Fruit fly (Drosophila melanogaster): ENCODE results near the gene NetA.

The NetA gene

DNA sequence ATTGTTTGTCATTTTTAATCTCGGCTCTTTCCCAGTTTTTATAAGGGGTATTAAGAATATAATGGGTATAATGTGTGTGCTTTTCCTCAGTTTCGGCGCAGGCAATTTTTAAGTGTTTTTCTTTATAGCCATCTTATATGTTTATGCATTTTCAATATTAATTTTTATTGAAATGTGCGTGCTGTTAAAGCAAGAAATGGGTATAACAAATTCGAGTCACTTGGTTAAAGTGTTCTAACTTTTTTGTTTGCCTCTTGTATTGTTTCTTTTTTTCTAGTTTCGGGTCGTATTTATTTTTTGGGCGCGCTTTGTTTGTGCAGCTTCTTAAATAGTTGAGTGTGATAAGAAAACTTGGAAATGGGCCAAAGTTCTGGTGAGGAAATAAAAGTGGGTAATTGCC lies 20.6 kb downstream of the NetA start (continued):
- no peak for TF ChIP-seq twi (tag; optimal IDR thresholded peaks at IDR 0.05)
- TF ChIP-seq CG11093 (GFP tag; IDR thresholded peaks at IDR 0.05): peak; percentile 42; the same call in 1 of the 3 replicates
- TF ChIP-seq shn (GFP tag; optimal IDR thresholded peaks at IDR 0.05): peak; percentile 48
- peak; percentile 51 for TF ChIP-seq CG8944 (GFP tag; optimal IDR thresholded peaks at IDR 0.05)
- TF ChIP-seq pho (GFP tag; optimal IDR thresholded peaks at IDR 0.05): peak; percentile 31
- no peak for TF ChIP-seq Stat92E (GFP tag; optimal IDR thresholded peaks at IDR 0.05)
- peak; percentile 74 for TF ChIP-seq row (GFP tag; IDR thresholded peaks at IDR 0.05)
- TF ChIP-seq CG6254 (GFP tag; optimal IDR thresholded peaks at IDR 0.05): peak; percentile 46
- TF ChIP-seq kah (GFP tag; optimal IDR thresholded peaks at IDR 0.05): no peak
- TF ChIP-seq CG7271 (tag; optimal IDR thresholded peaks at IDR 0.05): no peak
- no peak for TF ChIP-seq CG10565 (GFP tag; optimal IDR thresholded peaks at IDR 0.05)
- no peak for TF ChIP-seq CG5953 (GFP tag; IDR thresholded peaks at IDR 0.05)
- TF ChIP-seq Mes4 (GFP tag; optimal IDR thresholded peaks at IDR 0.05): peak; percentile 63
- no peak for TF ChIP-seq CkIIα-i1 (GFP tag; IDR thresholded peaks at IDR 0.05)
- TF ChIP-seq gce (GFP tag; IDR thresholded peaks at IDR 0.05): peak; percentile 57; the same call in 1 of the 3 replicates
- TF ChIP-seq CG6689 (GFP tag; IDR thresholded peaks at IDR 0.05): peak; percentile 58
- peak; percentile 66 for TF ChIP-seq CG11504 (tag; optimal IDR thresholded peaks at IDR 0.05)
- TF ChIP-seq scrt (GFP tag; optimal IDR thresholded peaks at IDR 0.05): peak; percentile 14
- TF ChIP-seq sens (GFP tag): peak; percentile 95
- no peak for TF ChIP-seq Opbp (GFP tag; IDR thresholded peaks at IDR 0.05; ENCODE audit: partially characterized antibody)
- TF ChIP-seq Dref (GFP tag; IDR thresholded peaks at IDR 0.05): no peak
- TF ChIP-seq cg (GFP tag; optimal IDR thresholded peaks at IDR 0.05): no peak
- no peak for TF ChIP-seq toy (GFP tag; IDR thresholded peaks at IDR 0.05)
- TF ChIP-seq eve (GFP tag; optimal IDR thresholded peaks at IDR 0.05): peak in 1 of 2 experiments; percentile 48
- TF ChIP-seq CG2116 (GFP tag; optimal IDR thresholded peaks at IDR 0.05): peak; percentile 27
- peak; percentile 30 for TF ChIP-seq CG16815 (GFP tag; optimal IDR thresholded peaks at IDR 0.05)
- TF ChIP-seq YL-1 (GFP tag; optimal IDR thresholded peaks at IDR 0.05): no peak
- TF ChIP-seq wek (GFP tag; optimal IDR thresholded peaks at IDR 0.05): peak; percentile 63
- no peak for TF ChIP-seq CG34376 (GFP tag; optimal IDR thresholded peaks at IDR 0.05)
- TF ChIP-seq ranshi (GFP tag; IDR thresholded peaks at IDR 0.05): peak; percentile 58; the same call in 1 of the 2 replicates
- TF ChIP-seq CG7745 (tag; optimal IDR thresholded peaks at IDR 0.05): no peak
- no peak for TF ChIP-seq sim (GFP tag; IDR thresholded peaks at IDR 0.05)
- no peak for TF ChIP-seq CG3995 (GFP tag; optimal IDR thresholded peaks at IDR 0.05)
- no peak for TF ChIP-seq CG15073 (GFP tag; optimal IDR thresholded peaks at IDR 0.05)
- peak; percentile 56 for TF ChIP-seq oc (tag; optimal IDR thresholded peaks at IDR 0.05)
- peak; percentile 9 for TF ChIP-seq mam (GFP tag; optimal IDR thresholded peaks at IDR 0.05)
- peak; percentile 74 for TF ChIP-seq dmrt11E (tag; optimal IDR thresholded peaks at IDR 0.05)
- peak; percentile 23 for TF ChIP-seq CG8290 (GFP tag; optimal IDR thresholded peaks at IDR 0.05)
- no peak for TF ChIP-seq CG8290 (tag; optimal IDR thresholded peaks at IDR 0.05)
- TF ChIP-seq grau (tag; optimal IDR thresholded peaks at IDR 0.05): peak; percentile 51
- peak; percentile 36 for TF ChIP-seq CG1603 (tag; optimal IDR thresholded peaks at IDR 0.05)
- TF ChIP-seq CG12299 (tag; optimal IDR thresholded peaks at IDR 0.05): peak; percentile 45
- peak; percentile 28 for TF ChIP-seq jumu (GFP tag; optimal IDR thresholded peaks at IDR 0.05)
- TF ChIP-seq HmgZ (tag; optimal IDR thresholded peaks at IDR 0.05): peak; percentile 9
- TF ChIP-seq tap (tag; optimal IDR thresholded peaks at IDR 0.05): no peak
- no peak for TF ChIP-seq gsb (GFP tag; IDR thresholded peaks at IDR 0.05)
- peak; percentile 59 for TF ChIP-seq CG13424 (tag; optimal IDR thresholded peaks at IDR 0.05)
- TF ChIP-seq CG6765 (GFP tag; optimal IDR thresholded peaks at IDR 0.05): no peak
- no peak for TF ChIP-seq seq (GFP tag; IDR thresholded peaks at IDR 0.05)
- TF ChIP-seq pzg (GFP tag; optimal IDR thresholded peaks at IDR 0.05): no peak
- TF ChIP-seq Asciz (GFP tag; optimal IDR thresholded peaks at IDR 0.05): peak; percentile 78
- no peak for TF ChIP-seq CG10274 (GFP tag; optimal IDR thresholded peaks at IDR 0.05)
